Worm (Caenorhabditis elegans) whole organism, late embryonic: ENCODE data around the gene clc-23.

Experiments
- ceh-22 ChIP-seq: sonication (generic microtip); optimal IDR thresholded peaks from 2 replicates; lab custom pipeline; 2017; ENCODE audit warnings: missing biosample characterization, missing genetic modification characterization
- ceh-45 ChIP-seq: fragments of 200-800 bp; sonication (Bioruptor generic); IDR thresholded peaks from 2 replicates; pipeline ENCODE4 v1.3.6; 2022; ENCODE audit warnings: missing genetic modification reagents, missing genetic modification characterization, missing compliant biosample characterization
- ceh-48 ChIP-seq: sonication (generic microtip); optimal IDR thresholded peaks from 2 replicates; lab custom pipeline; 2016; ENCODE audit warnings: missing genetic modification characterization, inconsistent platforms, missing compliant biosample characterization
- che-1 ChIP-seq: sonication (generic microtip); optimal IDR thresholded peaks from 2 replicates; lab custom pipeline; 2016; ENCODE audit warnings: mild to moderate bottlenecking, missing genetic modification characterization, missing compliant biosample characterization
- hlh-8 ChIP-seq: sonication (generic microtip); optimal IDR thresholded peaks from 2 replicates; lab custom pipeline; 2016; ENCODE audit warnings: missing genotype, missing genetic modification characterization, missing compliant biosample characterization
- nhr-232 ChIP-seq: sonication (generic microtip); optimal IDR thresholded peaks from 2 replicates; lab custom pipeline; 2016; ENCODE audit warnings: missing genetic modification characterization, missing compliant biosample characterization
- pag-3 ChIP-seq: sonication (generic microtip); optimal IDR thresholded peaks from 2 replicates; lab custom pipeline; 2016; ENCODE audit warnings: missing compliant biosample characterization, missing genetic modification characterization, borderline replicate concordance
- sox-4 ChIP-seq: sonication (generic microtip); optimal IDR thresholded peaks from 2 replicates; lab custom pipeline; 2017; ENCODE audit warnings: mild to moderate bottlenecking, missing genetic modification characterization, inconsistent platforms, missing compliant biosample characterization
- ttx-3 ChIP-seq: sonication (generic microtip); optimal IDR thresholded peaks from 2 replicates; lab custom pipeline; 2016; ENCODE audit warnings: missing genetic modification reagents, missing genetic modification characterization, missing compliant biosample characterization
- unc-86 ChIP-seq: sonication (generic microtip); optimal IDR thresholded peaks from 2 replicates; lab custom pipeline; 2016; ENCODE audit warnings: missing genetic modification characterization, missing compliant biosample characterization

Gene clc-23

DNA sequence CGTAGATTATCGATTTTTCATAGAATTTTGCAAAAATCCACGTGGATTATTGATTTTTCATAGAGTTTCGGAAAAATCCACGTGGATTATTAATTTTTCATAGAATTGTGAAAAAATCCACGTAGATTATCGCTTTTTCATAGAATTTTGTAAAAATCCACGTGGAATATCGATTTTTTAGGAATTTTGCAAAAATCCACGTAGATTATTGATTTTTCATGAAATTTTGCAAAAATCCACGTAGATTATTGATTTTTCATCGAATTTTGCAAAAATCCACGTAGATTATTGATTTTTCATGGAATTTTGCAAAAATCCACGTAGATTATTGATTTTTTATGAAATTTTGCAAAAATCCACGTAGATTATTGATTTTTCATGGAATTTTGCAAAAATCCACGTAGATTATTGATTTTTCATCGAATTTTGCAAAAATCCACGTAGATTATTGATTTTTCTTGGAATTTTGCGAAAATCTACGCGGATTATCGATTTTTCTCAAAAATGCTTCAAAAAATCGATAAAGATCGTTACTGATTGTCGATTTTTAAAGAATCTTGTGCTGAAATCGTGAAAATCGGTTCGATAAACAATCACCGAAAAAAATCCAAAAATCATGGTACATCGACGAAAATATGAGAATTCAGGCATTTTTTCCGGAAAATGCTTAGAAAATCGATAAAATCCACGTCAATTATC is 36.4 kb downstream of the clc-23 start:
- TF ChIP-seq ceh-48 (tag; lab: Kevin White, UChicago), result peak; percentile 18

DNA sequence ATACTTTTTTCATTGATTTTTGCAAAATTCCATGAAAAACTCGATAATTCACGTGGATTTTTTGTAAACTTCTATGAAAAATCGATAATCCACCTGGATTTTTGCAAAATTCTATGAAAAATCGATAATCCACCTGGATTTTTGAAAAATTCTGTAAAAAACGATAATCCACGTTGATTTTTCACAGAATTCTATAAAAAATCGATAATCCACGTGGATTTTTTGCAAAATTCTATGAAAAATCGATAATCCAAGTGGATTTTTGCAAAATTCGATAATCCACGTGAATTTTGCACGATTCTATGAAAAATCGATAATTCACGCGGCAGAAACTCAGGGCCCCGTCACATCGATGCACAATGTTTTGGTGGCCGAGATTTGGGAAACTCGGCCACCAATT is 37.3 kb downstream of the clc-23 start:
- no peak for TF ChIP-seq ceh-45 (GFP tag; lab: Robert Waterston, UW)
- no peak for TF ChIP-seq sox-4 (tag; lab: Kevin White, UChicago)
- no peak for TF ChIP-seq nhr-232 (tag; lab: Kevin White, UChicago)
- TF ChIP-seq ceh-48 (tag; lab: Kevin White, UChicago), result peak; percentile 66

DNA sequence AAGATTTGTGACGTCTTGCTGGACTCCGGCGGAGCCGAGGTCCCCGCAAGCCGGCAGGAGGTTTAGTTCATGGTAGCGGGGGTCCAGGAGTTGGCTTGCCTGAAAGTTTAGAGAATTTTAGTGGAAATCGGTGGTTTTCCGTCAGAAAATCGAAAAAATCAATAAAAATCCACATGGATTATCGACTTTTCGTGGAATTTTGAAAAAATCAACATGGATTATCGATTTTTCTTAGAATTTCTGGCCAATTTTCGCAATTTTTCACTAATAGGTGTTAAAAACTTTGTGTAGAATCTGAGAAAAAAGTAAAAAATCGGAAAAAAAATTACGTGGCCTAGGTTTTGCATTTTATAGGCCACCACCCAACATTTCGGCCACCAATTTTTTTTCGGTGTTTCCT is 38.1 kb downstream of the clc-23 start:
- TF ChIP-seq ceh-48 (tag; lab: Kevin White, UChicago) (peak; percentile 8), ceh-22 (tag; lab: Kevin White, UChicago) (no peak)

DNA sequence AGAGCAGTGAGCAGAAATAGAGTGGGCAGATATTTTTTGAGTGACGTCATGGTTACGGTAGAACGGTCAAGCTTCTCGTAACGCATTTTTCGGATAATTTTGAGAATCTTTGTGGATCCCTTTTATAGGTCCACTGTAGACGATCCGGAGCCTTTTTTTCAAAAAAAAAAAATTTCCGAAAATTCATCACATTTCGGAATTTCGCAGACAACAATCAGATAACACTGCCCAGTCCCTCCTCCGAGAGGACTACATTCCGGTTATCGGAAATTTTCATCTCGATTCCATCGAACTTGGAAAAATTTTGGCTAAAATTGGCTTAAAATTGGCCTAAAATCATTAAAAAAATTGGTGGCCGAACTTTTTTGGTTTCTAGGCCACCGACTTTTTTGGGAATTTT is 39.2 kb downstream of the clc-23 start, which contains the start of gene BE0003N10.6:
BE0003N10.6 (minus strand) TSS at position 101 of the 400 bp plus-strand sequence.
- TF ChIP-seq unc-86 (tag; lab: Kevin White, UChicago) (no peak), ceh-45 (GFP tag; lab: Robert Waterston, UW) (no peak), hlh-8 (no peak), pag-3 (tag; lab: Kevin White, UChicago) (no peak), ttx-3 (tag; lab: Kevin White, UChicago) (no peak), che-1 (tag; lab: Kevin White, UChicago) (no peak), sox-4 (tag; lab: Kevin White, UChicago) (no peak)
